Fruit fly (Drosophila melanogaster) whole organism, prepupa: ENCODE measurements around the gene CG9672.

ENCODE experiments used
- CG6792 ChIP-seq: fragments of 200-800 bp; sonication (Bioruptor generic); optimal IDR thresholded peaks from 3 replicates; lab custom pipeline; 2016; ENCODE audit warnings: missing biosample characterization, missing genetic modification characterization
- CG6808 ChIP-seq: fragments of 200-800 bp; sonication (Bioruptor generic); optimal IDR thresholded peaks from 3 replicates; lab custom pipeline; 2017; ENCODE audit warnings: missing biosample characterization, missing genetic modification characterization, mild to moderate bottlenecking, moderate library complexity, missing genetic modification reagents
- Gug ChIP-seq: fragments of 200-800 bp; sonication (Bioruptor generic); IDR thresholded peaks from 2 replicates; pipeline ENCODE4 v1.3.6; 2022; ENCODE audit warnings: missing biosample characterization, missing genetic modification characterization

DNA sequence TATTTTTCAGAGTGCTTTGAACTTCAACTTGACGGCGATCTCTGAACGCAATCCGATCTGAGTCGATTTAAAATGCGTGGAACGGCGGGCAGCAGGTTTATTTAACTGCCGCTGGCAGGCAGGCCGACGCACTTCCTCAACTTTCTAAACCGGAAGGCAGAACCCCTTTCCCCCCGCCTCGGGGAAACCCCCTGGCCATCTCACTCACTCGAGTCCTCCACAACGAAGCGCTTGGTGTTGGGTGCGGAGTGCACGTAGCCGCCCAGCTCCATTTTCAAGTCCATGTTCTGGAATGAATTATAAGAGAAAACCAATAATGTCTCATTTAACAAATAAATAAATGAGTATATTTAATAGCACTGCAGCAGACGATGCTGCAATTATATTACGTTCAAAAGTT, 36.8 kb downstream of the CG9672 start:
- TF ChIP-seq Gug (GFP tag; lab: Robert Waterston, UW) (no peak), CG6808 (GFP tag; lab: Kevin White, UChicago) (no peak), CG6792 (GFP tag; lab: Kevin White, UChicago) (no peak)
